Worm (Caenorhabditis elegans): Measurements from ENCODE around the gene plr-1.

ce11 chrIII:11462332-11462731 is 5.7 kb downstream of the plr-1 start:
- TF ChIP-seq F55B11.4 (tag; optimal IDR thresholded peaks at IDR 0.05; ENCODE audit: borderline replicate concordance, insufficient read depth) (no peak), him-1 (tag; optimal IDR thresholded peaks at IDR 0.05) (no peak), F10E7.11 (tag; optimal IDR thresholded peaks at IDR 0.05) (no peak), lin-40 (tag; optimal IDR thresholded peaks at IDR 0.05) (no peak), atf-7 (tag; optimal IDR thresholded peaks at IDR 0.05) (no peak), hrde-1 (tag; optimal IDR thresholded peaks at IDR 0.05; ENCODE audit: borderline replicate concordance) (no peak), F57A8.1 (GFP tag; optimal IDR thresholded peaks at IDR 0.05) (no peak), ama-1 (optimal IDR thresholded peaks at IDR 0.05) (no peak), ama-1 (GFP tag; optimal IDR thresholded peaks at IDR 0.05) (no peak), madf-6 (GFP tag; IDR thresholded peaks at IDR 0.05) (no peak), D2030.7 (GFP tag; IDR thresholded peaks at IDR 0.05) (no peak), ceh-91 (GFP tag; IDR thresholded peaks at IDR 0.05) (no peak), nhr-90 (tag; optimal IDR thresholded peaks at IDR 0.05) (no peak)

All from whole organism, young adult.